Fruit fly (Drosophila melanogaster) whole organism, embryonic: ENCODE results near the gene Eip93F.

Experiments used
- ATbp ChIP-seq: fragments of 200-800 bp; sonication (Bioruptor generic); optimal IDR thresholded peaks from 2 replicates; lab custom pipeline; 2017; ENCODE audit warnings: missing biosample characterization, mild to moderate bottlenecking, missing genetic modification characterization, missing genetic modification reagents
- CG10147 ChIP-seq: fragments of 200-800 bp; sonication (Bioruptor generic); optimal IDR thresholded peaks from 2 replicates; lab custom pipeline; 2019; ENCODE audit warnings: missing biosample characterization, mild to moderate bottlenecking, missing genetic modification characterization, moderate library complexity
- CG10366 ChIP-seq: fragments of 200-800 bp; sonication (Bioruptor generic); IDR thresholded peaks from 2 replicates; pipeline ENCODE4 v1.3.6; 2022; ENCODE audit warnings: missing biosample characterization, missing genetic modification characterization
- CG11085 ChIP-seq: fragments of 200-800 bp; sonication (Bioruptor generic); IDR thresholded peaks from 2 replicates; pipeline ENCODE4 v1.3.6; 2022; ENCODE audit warnings: missing biosample characterization, missing genetic modification characterization
- CG11456 ChIP-seq: fragments of 200-800 bp; sonication (Bioruptor generic); IDR thresholded peaks from 3 replicates; pipeline ENCODE4 v1.3.6; 2022; ENCODE audit warnings: missing biosample characterization, missing genetic modification characterization
- CG12155 ChIP-seq: fragments of 200-800 bp; sonication (Bioruptor generic); optimal IDR thresholded peaks from 3 replicates; lab custom pipeline; 2016; ENCODE audit warnings: missing biosample characterization, missing genetic modification characterization
- CG12391 ChIP-seq: fragments of 200-800 bp; sonication (Bioruptor generic); optimal IDR thresholded peaks from 3 replicates; lab custom pipeline; 2018; ENCODE audit warnings: missing biosample characterization, mild to moderate bottlenecking, missing genetic modification characterization, moderate library complexity
- CG13123 ChIP-seq: fragments of 200-800 bp; sonication (Bioruptor generic); optimal IDR thresholded peaks from 2 replicates; lab custom pipeline; 2016; ENCODE audit warnings: missing biosample characterization, missing genetic modification characterization
- CG13424 ChIP-seq: fragments of 200-800 bp; sonication (Bioruptor generic); optimal IDR thresholded peaks from 2 replicates; lab custom pipeline; 2019; ENCODE audit warnings: missing biosample characterization, mild to moderate bottlenecking, missing genetic modification characterization, moderate library complexity
- CG14667 ChIP-seq: fragments of 200-800 bp; sonication (Bioruptor generic); IDR thresholded peaks from 2 replicates; pipeline ENCODE4 v1.3.6; 2022; ENCODE audit warnings: missing biosample characterization, missing genetic modification characterization
- CG15601 ChIP-seq: fragments of 200-800 bp; sonication (Bioruptor generic); optimal IDR thresholded peaks from 3 replicates; lab custom pipeline; 2019; ENCODE audit warnings: missing biosample characterization, mild to moderate bottlenecking, missing genetic modification characterization, moderate library complexity
- CG17328 ChIP-seq: fragments of 200-800 bp; sonication (Bioruptor generic); IDR thresholded peaks from 2 replicates; pipeline ENCODE4 v1.3.6; 2022; ENCODE audit warnings: missing biosample characterization, missing genetic modification characterization
- CG30403 ChIP-seq: fragments of 200-800 bp; sonication (Bioruptor generic); optimal IDR thresholded peaks from 3 replicates; lab custom pipeline; 2016; ENCODE audit warnings: missing biosample characterization, missing genetic modification characterization
- CG30431 ChIP-seq: fragments of 200-800 bp; sonication (Bioruptor generic); optimal IDR thresholded peaks from 2 replicates; lab custom pipeline; 2017; ENCODE audit warnings: missing biosample characterization, missing genetic modification characterization
- CG4820 ChIP-seq: fragments of 200-800 bp; sonication (Bioruptor generic); optimal IDR thresholded peaks from 3 replicates; lab custom pipeline; 2016; ENCODE audit warnings: missing biosample characterization, missing genetic modification characterization
- CG5953 ChIP-seq: fragments of 200-800 bp; sonication (Bioruptor generic); IDR thresholded peaks from 2 replicates; pipeline ENCODE4 v1.3.6; 2022; ENCODE audit warnings: missing biosample characterization, missing genetic modification characterization
- CG6272 ChIP-seq: fragments of 200-800 bp; sonication (Bioruptor generic); IDR thresholded peaks from 2 replicates; pipeline ENCODE4 v1.3.6; 2022; ENCODE audit warnings: missing biosample characterization, missing genetic modification characterization
- CG8765 ChIP-seq: fragments of 200-800 bp; sonication (Bioruptor generic); IDR thresholded peaks from 2 replicates; pipeline ENCODE4 v1.3.6; 2022; ENCODE audit warnings: missing biosample characterization, missing genetic modification characterization
- CG9437 ChIP-seq: fragments of 200-800 bp; sonication (Bioruptor generic); optimal IDR thresholded peaks from 2 replicates; lab custom pipeline; 2018; ENCODE audit warnings: missing biosample characterization, mild to moderate bottlenecking, missing genetic modification characterization
- E2f1 ChIP-seq: fragments of 200-800 bp; sonication (Bioruptor generic); IDR thresholded peaks from 2 replicates; pipeline ENCODE4 v1.3.6; 2022; ENCODE audit warnings: missing biosample characterization, missing genetic modification characterization
- Fer1 ChIP-seq: fragments of 200-800 bp; sonication (Bioruptor generic); optimal IDR thresholded peaks from 2 replicates; lab custom pipeline; 2017; ENCODE audit warnings: missing biosample characterization, mild to moderate bottlenecking, missing genetic modification characterization
- HmgZ ChIP-seq: fragments of 200-800 bp; sonication (Bioruptor generic); optimal IDR thresholded peaks from 2 replicates; lab custom pipeline; 2018; ENCODE audit warnings: missing biosample characterization, mild to moderate bottlenecking, missing genetic modification characterization
- MTF-1 ChIP-seq: fragments of 200-800 bp; sonication (Bioruptor generic); optimal IDR thresholded peaks from 2 replicates; lab custom pipeline; 2018; ENCODE audit warnings: missing biosample characterization, mild to moderate bottlenecking, missing genetic modification characterization, borderline replicate concordance
- Mes4 ChIP-seq: fragments of 200-800 bp; sonication (Bioruptor generic); optimal IDR thresholded peaks from 2 replicates; lab custom pipeline; 2016; ENCODE audit warnings: missing biosample characterization, missing genetic modification characterization
- Nf-YC ChIP-seq: fragments of 200-800 bp; optimal IDR thresholded peaks from 3 replicates; lab custom pipeline; 2019; ENCODE audit warnings: missing biosample characterization, mild to moderate bottlenecking, missing genetic modification characterization, moderate library complexity
- Ptx1 ChIP-seq: fragments of 200-800 bp; sonication (Bioruptor generic); IDR thresholded peaks from 2 replicates; pipeline ENCODE4 v1.3.6; 2022; ENCODE audit warnings: missing biosample characterization, missing genetic modification characterization
- Rx ChIP-seq: fragments of 200-800 bp; sonication (Bioruptor generic); IDR thresholded peaks from 2 replicates; pipeline ENCODE4 v1.3.6; 2022; ENCODE audit warnings: missing biosample characterization, missing genetic modification characterization
- Sox100B ChIP-seq: fragments of 200-800 bp; sonication (Bioruptor generic); optimal IDR thresholded peaks from 3 replicates; lab custom pipeline; 2018; ENCODE audit warnings: missing biosample characterization, mild to moderate bottlenecking, missing genetic modification characterization
- TFAM ChIP-seq: fragments of 200-800 bp; sonication (Bioruptor generic); optimal IDR thresholded peaks from 2 replicates; lab custom pipeline; 2017; ENCODE audit warnings: missing biosample characterization, missing genetic modification characterization, inconsistent platforms
- Taf1 ChIP-seq: fragments of 200-800 bp; sonication (Bioruptor generic); IDR thresholded peaks from 2 replicates; pipeline ENCODE4 v1.3.6; 2022; ENCODE audit warnings: missing biosample characterization, missing genetic modification characterization
- Xrp1 ChIP-seq: fragments of 200-800 bp; sonication (Bioruptor generic); IDR thresholded peaks from 2 replicates; pipeline ENCODE4 v1.3.6; 2022; ENCODE audit warnings: missing biosample characterization, missing genetic modification characterization
- abd-A ChIP-seq: fragments of 200-800 bp; sonication (Bioruptor generic); optimal IDR thresholded peaks from 3 replicates; lab custom pipeline; 2019; ENCODE audit warnings: missing biosample characterization, mild to moderate bottlenecking, missing genetic modification characterization, moderate library complexity
- ara ChIP-seq: fragments of 200-800 bp; sonication (Bioruptor generic); IDR thresholded peaks from 2 replicates; pipeline ENCODE4 v1.3.6; 2022; ENCODE audit warnings: missing biosample characterization, missing genetic modification characterization
- bbx ChIP-seq: fragments of 200-800 bp; sonication (Bioruptor generic); IDR thresholded peaks from 2 replicates; pipeline ENCODE4 v1.3.6; 2022; ENCODE audit warnings: missing biosample characterization, missing genetic modification characterization; ENCODE audit not compliant: partially characterized antibody
- bigmax ChIP-seq: fragments of 200-800 bp; sonication (Bioruptor generic); optimal IDR thresholded peaks from 2 replicates; lab custom pipeline; 2018; ENCODE audit warnings: missing biosample characterization, mild to moderate bottlenecking, missing genetic modification characterization
- ci ChIP-seq: fragments of 200-800 bp; sonication (Bioruptor generic); IDR thresholded peaks from 3 replicates; pipeline ENCODE4 v1.3.6; 2022; ENCODE audit warnings: missing biosample characterization, missing genetic modification characterization
- dmrt11E ChIP-seq: fragments of 200-800 bp; sonication (Bioruptor generic); optimal IDR thresholded peaks from 3 replicates; lab custom pipeline; 2018; ENCODE audit warnings: missing biosample characterization, mild to moderate bottlenecking, missing genetic modification characterization, moderate library complexity
- eve ChIP-seq, 2 experiments: fragments of >200 bp; optimal IDR thresholded peaks; 2 replicates each; lab custom pipeline; 2017; ENCODE audit warnings: missing biosample characterization in 2 of 2, missing genetic modification characterization in 2 of 2
- ewg ChIP-seq: fragments of 200-800 bp; sonication (Bioruptor generic); optimal IDR thresholded peaks from 3 replicates; lab custom pipeline; 2017; ENCODE audit warnings: mild to moderate bottlenecking, missing biosample characterization, missing genetic modification reagents, missing genetic modification characterization
- fru ChIP-seq: fragments of >200 bp; optimal IDR thresholded peaks from 2 replicates; lab custom pipeline; 2017
- gfzf ChIP-seq: fragments of 200-800 bp; sonication (Bioruptor generic); optimal IDR thresholded peaks from 2 replicates; lab custom pipeline; 2016; ENCODE audit warnings: missing biosample characterization, mild to moderate bottlenecking, missing genetic modification characterization, moderate library complexity
- lola ChIP-seq, 3 experiments: fragments of >200 bp in 2 of 3; fragments of 200-800 bp in 1 of 3; sonication (Bioruptor generic) in 1 of 3; optimal IDR thresholded peaks; 2 replicates each; lab custom pipeline; 2017 to 2019; ENCODE audit warnings: missing biosample characterization in 3 of 3, missing genetic modification characterization in 3 of 3, mild to moderate bottlenecking in 1 of 3, moderate library complexity in 1 of 3
- phol ChIP-seq: fragments of 200-800 bp; sonication (Bioruptor generic); optimal IDR thresholded peaks from 3 replicates; lab custom pipeline; 2018; ENCODE audit warnings: missing biosample characterization, mild to moderate bottlenecking, missing genetic modification characterization, moderate library complexity
- row ChIP-seq: fragments of 200-800 bp; sonication (Bioruptor generic); IDR thresholded peaks from 3 replicates; pipeline ENCODE4 v1.3.6; 2022; ENCODE audit warnings: missing biosample characterization, missing genetic modification characterization
- run ChIP-seq: fragments of 200-800 bp; sonication (Bioruptor generic); optimal IDR thresholded peaks from 3 replicates; lab custom pipeline; 2018; ENCODE audit warnings: missing biosample characterization, mild to moderate bottlenecking, missing genetic modification characterization
- schlank ChIP-seq: fragments of 200-800 bp; sonication (Bioruptor generic); optimal IDR thresholded peaks from 2 replicates; lab custom pipeline; 2018; ENCODE audit warnings: missing biosample characterization, mild to moderate bottlenecking, missing genetic modification characterization
- seq ChIP-seq: fragments of 200-800 bp; sonication (Bioruptor generic); IDR thresholded peaks from 2 replicates; pipeline ENCODE4 v1.3.6; 2022; ENCODE audit warnings: missing biosample characterization, missing genetic modification characterization
- sim ChIP-seq: fragments of 200-800 bp; sonication (Bioruptor generic); IDR thresholded peaks from 2 replicates; pipeline ENCODE4 v1.3.6; 2022; ENCODE audit warnings: missing biosample characterization, missing genetic modification characterization
- sqz ChIP-seq: fragments of 200-800 bp; sonication (Bioruptor generic); optimal IDR thresholded peaks from 3 replicates; lab custom pipeline; 2018; ENCODE audit warnings: missing biosample characterization, mild to moderate bottlenecking, missing genetic modification characterization
- toy ChIP-seq: fragments of 200-800 bp; sonication (Bioruptor generic); IDR thresholded peaks from 2 replicates; pipeline ENCODE4 v1.3.6; 2022; ENCODE audit warnings: missing biosample characterization, missing genetic modification characterization
- trh ChIP-seq: fragments of 200-800 bp; sonication (Bioruptor generic); optimal IDR thresholded peaks from 2 replicates; lab custom pipeline; 2016; ENCODE audit warnings: missing biosample characterization, missing genetic modification characterization
- ttk ChIP-seq: fragments of 200-800 bp; sonication (Bioruptor generic); IDR thresholded peaks from 2 replicates; pipeline ENCODE4 v2.1.2; 2022; ENCODE audit warnings: missing biosample characterization, missing genetic modification characterization

The Eip93F gene

DNA sequence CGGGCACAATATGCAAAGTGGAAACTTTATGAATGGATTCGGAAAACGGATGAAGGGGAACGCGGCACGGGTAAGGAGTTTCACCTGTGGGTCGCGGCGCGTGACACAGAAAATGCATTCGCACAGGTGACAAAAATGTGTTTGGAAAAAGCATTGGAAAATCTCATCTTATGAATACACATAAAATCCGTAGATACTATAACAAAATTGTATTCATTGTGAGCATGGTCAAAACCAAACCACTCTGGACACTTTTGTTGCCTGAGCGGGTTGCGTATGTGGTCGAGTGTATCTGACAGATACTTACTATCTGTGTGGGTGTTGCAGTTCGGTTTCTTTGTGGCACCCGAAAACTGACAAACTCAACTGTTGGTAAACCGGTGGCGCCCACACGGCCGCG is 90.6 kb downstream of the Eip93F start (continued):
- TF ChIP-seq abd-A, result no peak
- TF ChIP-seq E2f1 (GFP tag; lab: Robert Waterston, UW), result peak; percentile 53
- TF ChIP-seq TFAM (GFP tag; lab: Kevin White, UChicago), result no peak
- peak; percentile 57 for TF ChIP-seq CG10366 (GFP tag; lab: Robert Waterston, UW)
- peak; percentile 6 for TF ChIP-seq Fer1
- peak; percentile 74; the same call in 1 of the 2 replicates for TF ChIP-seq sim (GFP tag; lab: Robert Waterston, UW)
- peak; percentile 72 for TF ChIP-seq Rx
- no peak for TF ChIP-seq run (tag; lab: Kevin White, UChicago)
- no peak for TF ChIP-seq Nf-YC (tag; lab: Kevin White, UChicago)
- peak; percentile 89 for TF ChIP-seq ci
- peak; percentile 52 for TF ChIP-seq ttk
- TF ChIP-seq CG4820 (GFP tag; lab: Kevin White, UChicago), result peak; percentile 18
- TF ChIP-seq row (GFP tag; lab: Robert Waterston, UW), result peak; percentile 78
- TF ChIP-seq bbx (GFP tag; lab: Robert Waterston, UW), result no peak
- TF ChIP-seq dmrt11E (tag; lab: Kevin White, UChicago), result peak; percentile 11
- TF ChIP-seq CG15601 (tag; lab: Kevin White, UChicago), result peak; percentile 32
- TF ChIP-seq eve (GFP tag; optimal IDR thresholded peaks at IDR 0.05; lab: Kevin White, UChicago), result no peak
- TF ChIP-seq seq (GFP tag; lab: Robert Waterston, UW), result peak; percentile 35; the same call in 1 of the 2 replicates
- TF ChIP-seq bigmax (GFP tag; lab: Kevin White, UChicago), result no peak
- TF ChIP-seq schlank (tag; lab: Kevin White, UChicago), result no peak
- TF ChIP-seq CG13123 (GFP tag; lab: Kevin White, UChicago), result no peak
- TF ChIP-seq fru (lab: Kevin White, UChicago), result no peak
- TF ChIP-seq ara (GFP tag; lab: Robert Waterston, UW), result peak; percentile 60
- TF ChIP-seq HmgZ (tag; lab: Kevin White, UChicago), result no peak
- TF ChIP-seq sqz (GFP tag; lab: Kevin White, UChicago), result no peak
- 0 out of 3 replicates have a peak, but pooled peaks have one; percentile 21 for TF ChIP-seq CG11456
- no peak for TF ChIP-seq Mes4
- TF ChIP-seq CG6272 (GFP tag; lab: Robert Waterston, UW), result 0 out of 2 replicates have a peak, but pooled peaks have one; percentile 6
- no peak for TF ChIP-seq CG9437
- peak; percentile 33; the same call in 1 of the 2 replicates for TF ChIP-seq CG8765 (GFP tag; lab: Robert Waterston, UW)
- TF ChIP-seq CG5953 (GFP tag; lab: Robert Waterston, UW), result peak; percentile 70
- no peak for TF ChIP-seq toy
- 0 out of 2 replicates have a peak, but pooled peaks have one; percentile 10 for TF ChIP-seq CG11085 (GFP tag; lab: Robert Waterston, UW)
- no peak for TF ChIP-seq MTF-1 (GFP tag; lab: Kevin White, UChicago)
- TF ChIP-seq CG10147 (GFP tag; lab: Kevin White, UChicago), result no peak
- TF ChIP-seq CG30431 (GFP tag; lab: Kevin White, UChicago), result peak; percentile 4
- peak; percentile 32 for TF ChIP-seq ewg (GFP tag; lab: Kevin White, UChicago)
- TF ChIP-seq lola (GFP tag; optimal IDR thresholded peaks at IDR 0.05; lab: Kevin White, UChicago), result peak in 1 of 3 experiments; percentile 12
- TF ChIP-seq Taf1, result no peak
- peak; percentile 36; the same call in 1 of the 2 replicates for TF ChIP-seq CG14667
- no peak for TF ChIP-seq gfzf
- peak; percentile 82 for TF ChIP-seq Xrp1 (GFP tag; lab: Robert Waterston, UW)
- TF ChIP-seq ATbp (GFP tag; lab: Kevin White, UChicago), result peak; percentile 58
- TF ChIP-seq CG13424 (tag; lab: Kevin White, UChicago), result peak; percentile 53
- TF ChIP-seq CG12391, result peak; percentile 61
- peak; percentile 75 for TF ChIP-seq Ptx1 (GFP tag; lab: Robert Waterston, UW)
- no peak for TF ChIP-seq Sox100B (GFP tag; lab: Kevin White, UChicago)
- TF ChIP-seq CG30403, result peak; percentile 38
- no peak for TF ChIP-seq CG12155 (GFP tag; lab: Kevin White, UChicago)
- TF ChIP-seq trh (GFP tag; lab: Kevin White, UChicago), result no peak
- peak; percentile 39 for TF ChIP-seq phol (tag; lab: Kevin White, UChicago)
- peak; percentile 78 for TF ChIP-seq CG17328 (GFP tag; lab: Robert Waterston, UW)
